Fruit fly (Drosophila melanogaster): ENCODE results near the gene Zip88E.

Gene Zip88E

DNA sequence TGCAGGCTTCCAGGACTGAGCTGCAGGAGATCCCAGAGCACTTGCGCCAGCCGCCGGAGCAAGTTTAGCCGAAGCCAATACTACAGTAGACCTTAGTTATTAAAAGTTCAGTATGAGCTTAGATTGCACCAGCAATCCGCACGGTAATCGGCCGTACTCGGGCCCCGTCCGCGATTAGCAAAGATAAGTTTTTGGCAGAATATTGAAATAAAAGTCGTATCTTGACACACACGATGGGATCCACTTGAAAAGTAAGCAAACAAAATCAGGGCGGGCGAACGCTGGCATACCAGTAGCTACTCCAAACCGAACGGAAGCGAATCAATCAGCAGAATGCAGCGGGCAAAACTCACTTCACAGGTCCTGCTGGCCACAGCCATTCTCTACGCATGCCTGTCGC lies 38.2 kb upstream of the Zip88E start, which contains the start of gene CG34316:
Gene CG34316 (plus strand): TSS at position 301 of the 400 bp plus-strand sequence.
- TF ChIP-seq CG15710 (tag; optimal IDR thresholded peaks at IDR 0.05) (no peak), rn (GFP tag; IDR thresholded peaks at IDR 0.05) (no peak), fd96Ca (GFP tag; IDR thresholded peaks at IDR 0.05) (no peak), CG8159 (tag; optimal IDR thresholded peaks at IDR 0.05) (no peak), Ets98B (GFP tag; IDR thresholded peaks at IDR 0.05) (no peak), CG8301 (tag; optimal IDR thresholded peaks at IDR 0.05) (no peak)

dm6 chr3R:15231635-15232138 lies 36.8 kb upstream of the Zip88E start:
- TF ChIP-seq CG13204 (GFP tag; optimal IDR thresholded peaks at IDR 0.05) (no peak), CG8159 (tag; optimal IDR thresholded peaks at IDR 0.05) (no peak), CG34367 (tag; optimal IDR thresholded peaks at IDR 0.05) (no peak), CG10348 (GFP tag; IDR thresholded peaks at IDR 0.05) (no peak), CG9948 (tag; optimal IDR thresholded peaks at IDR 0.05) (no peak), Pif1A (GFP tag; optimal IDR thresholded peaks at IDR 0.05) (no peak), D1 (tag; optimal IDR thresholded peaks at IDR 0.05) (no peak), Snoo (tag; optimal IDR thresholded peaks at IDR 0.05) (no peak), rn (GFP tag; IDR thresholded peaks at IDR 0.05) (no peak), Pif1B (GFP tag; optimal IDR thresholded peaks at IDR 0.05) (no peak), EcR (GFP tag; optimal IDR thresholded peaks at IDR 0.05) (no peak), CG15710 (tag; optimal IDR thresholded peaks at IDR 0.05) (no peak), fd96Ca (GFP tag; IDR thresholded peaks at IDR 0.05) (no peak), gl (tag; optimal IDR thresholded peaks at IDR 0.05) (no peak), CG12605 (GFP tag; IDR thresholded peaks at IDR 0.05) (no peak), Ets98B (GFP tag; IDR thresholded peaks at IDR 0.05) (no peak), CG4496 (GFP tag; IDR thresholded peaks at IDR 0.05) (no peak), CG17806 (tag; optimal IDR thresholded peaks at IDR 0.05) (no peak), CG14655 (GFP tag; optimal IDR thresholded peaks at IDR 0.05) (no peak)

DNA sequence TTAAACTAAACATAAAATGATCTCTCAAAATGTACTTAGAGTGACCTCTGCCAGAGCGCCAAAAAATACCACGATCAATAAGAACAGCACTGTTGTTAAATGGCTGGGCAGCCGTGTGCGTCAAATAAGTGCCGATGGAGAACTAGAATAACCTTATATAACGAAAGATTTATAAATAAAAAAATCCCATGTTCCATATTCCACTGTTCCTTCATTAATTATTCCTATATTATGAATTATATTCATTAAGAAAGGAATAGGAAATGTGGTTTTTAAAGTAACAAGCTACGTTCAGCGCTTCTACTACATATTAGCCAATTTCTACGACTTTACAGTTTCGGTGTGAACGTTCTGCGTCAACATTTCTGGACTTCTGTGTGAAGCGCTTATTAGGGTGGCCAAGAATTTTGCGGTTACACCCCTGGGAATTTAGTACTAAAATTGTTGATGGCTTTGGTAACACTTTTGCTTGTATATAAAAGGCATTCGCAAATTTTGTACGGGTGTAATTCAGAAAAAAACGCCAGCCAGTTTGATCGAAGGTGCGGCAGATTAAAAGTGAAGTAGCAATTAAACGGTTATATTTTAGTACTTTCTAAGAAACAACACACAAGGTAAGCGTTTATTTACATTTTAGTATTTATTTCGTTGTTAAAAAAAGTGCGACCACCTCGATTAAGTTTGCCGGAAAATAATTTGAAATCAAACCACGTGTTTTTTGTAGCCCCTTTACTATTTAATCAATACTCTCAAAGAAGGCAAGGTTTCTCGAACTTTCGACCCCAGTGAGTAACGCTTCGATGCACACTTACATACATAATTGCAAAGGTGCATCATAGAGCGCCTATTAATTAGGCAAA lies 26.0 kb upstream of the Zip88E start, which contains the start of the genes tefu and Hsc70-4:
Gene tefu (minus strand): TSS at position 51 of the 860 bp plus-strand sequence.
Gene Hsc70-4 (plus strand): TSS at position 502 of the 860 bp plus-strand sequence.
- no peak for TF ChIP-seq Pif1A (GFP tag; optimal IDR thresholded peaks at IDR 0.05)
- TF ChIP-seq D1 (tag; optimal IDR thresholded peaks at IDR 0.05): no peak
- no peak for TF ChIP-seq gl (tag; optimal IDR thresholded peaks at IDR 0.05)
- TF ChIP-seq CG14655 (GFP tag; optimal IDR thresholded peaks at IDR 0.05): no peak
- peak; percentile 65 for TF ChIP-seq CG15710 (tag; optimal IDR thresholded peaks at IDR 0.05)
- TF ChIP-seq CG13204 (GFP tag; optimal IDR thresholded peaks at IDR 0.05): no peak
- no peak for TF ChIP-seq CG34367 (tag; optimal IDR thresholded peaks at IDR 0.05)
- TF ChIP-seq Snoo (tag; optimal IDR thresholded peaks at IDR 0.05): peak; percentile 14
- peak; percentile 77 for TF ChIP-seq CG32121 (GFP tag; IDR thresholded peaks at IDR 0.05)
- 0 out of 2 replicates have a peak, but pooled peaks have one; percentile 23 for TF ChIP-seq CG12605 (GFP tag; IDR thresholded peaks at IDR 0.05)
- peak; percentile 75 for TF ChIP-seq rn (GFP tag; IDR thresholded peaks at IDR 0.05)
- TF ChIP-seq Pif1B (GFP tag; optimal IDR thresholded peaks at IDR 0.05): no peak
- peak; percentile 87 for TF ChIP-seq CG8159 (tag; optimal IDR thresholded peaks at IDR 0.05)
- no peak; the same call in 1 of the 2 replicates for TF ChIP-seq Ets98B (GFP tag; IDR thresholded peaks at IDR 0.05)
- TF ChIP-seq CG9948 (tag; optimal IDR thresholded peaks at IDR 0.05): no peak
- TF ChIP-seq fd96Ca (GFP tag; IDR thresholded peaks at IDR 0.05): peak; percentile 80
- TF ChIP-seq EcR (GFP tag; optimal IDR thresholded peaks at IDR 0.05): peak; percentile 29
- 0 out of 2 replicates have a peak, but pooled peaks have one; percentile 43 for TF ChIP-seq CG10348 (GFP tag; IDR thresholded peaks at IDR 0.05)
- no peak for TF ChIP-seq CG17806 (tag; optimal IDR thresholded peaks at IDR 0.05)
- TF ChIP-seq CG8301 (tag; optimal IDR thresholded peaks at IDR 0.05): no peak
- peak; percentile 78; the same call in 2 of the 3 replicates for TF ChIP-seq CG4496 (GFP tag; IDR thresholded peaks at IDR 0.05)

dm6 chr3R:15243046-15243356 lies 25.5 kb upstream of the Zip88E start:
- TF ChIP-seq rn (GFP tag; IDR thresholded peaks at IDR 0.05) (no peak), EcR (GFP tag; optimal IDR thresholded peaks at IDR 0.05) (no peak), CG17806 (tag; optimal IDR thresholded peaks at IDR 0.05) (no peak), Snoo (tag; optimal IDR thresholded peaks at IDR 0.05) (no peak), CG34367 (tag; optimal IDR thresholded peaks at IDR 0.05) (no peak), CG32121 (GFP tag; IDR thresholded peaks at IDR 0.05) (no peak), CG8159 (tag; optimal IDR thresholded peaks at IDR 0.05) (no peak), CG13204 (GFP tag; optimal IDR thresholded peaks at IDR 0.05) (no peak), Pif1B (GFP tag; optimal IDR thresholded peaks at IDR 0.05) (no peak), gl (tag; optimal IDR thresholded peaks at IDR 0.05) (no peak), CG9948 (tag; optimal IDR thresholded peaks at IDR 0.05) (no peak), CG12605 (GFP tag; IDR thresholded peaks at IDR 0.05) (no peak)

- TF ChIP-seq D1 (tag; optimal IDR thresholded peaks at IDR 0.05) (no peak), CG4496 (GFP tag; IDR thresholded peaks at IDR 0.05) (peak; percentile 53; the same call in 1 of the 3 replicates), EcR (GFP tag; optimal IDR thresholded peaks at IDR 0.05) (peak; percentile 71), CG32121 (GFP tag; IDR thresholded peaks at IDR 0.05) (0 out of 2 replicates have a peak, but pooled peaks have one; percentile 46), fd96Ca (GFP tag; IDR thresholded peaks at IDR 0.05) (no peak), Pif1B (GFP tag; optimal IDR thresholded peaks at IDR 0.05) (peak; percentile 48), CG12605 (GFP tag; IDR thresholded peaks at IDR 0.05) (peak; percentile 45; the same call in 1 of the 2 replicates), CG8159 (tag; optimal IDR thresholded peaks at IDR 0.05) (peak; percentile 7)
These were observed 25.0 kb upstream of the Zip88E start for dm6 chr3R:15243452-15243851.

Data from whole organism, pupa.